Worm (Caenorhabditis elegans) whole organism, L1 larva: ENCODE results near the gene hum-10.

ENCODE experiments used
- alr-1 ChIP-seq: fragments of 200-800 bp; sonication (Bioruptor generic); optimal IDR thresholded peaks from 2 replicates; lab custom pipeline; 2018; ENCODE audit warnings: borderline replicate concordance, mild to moderate bottlenecking, missing genetic modification characterization, missing compliant biosample characterization
- elt-2 ChIP-seq: sonication (generic microtip); optimal IDR thresholded peaks from 2 replicates; lab custom pipeline; 2016; ENCODE audit warnings: missing genetic modification characterization, mild to moderate bottlenecking, inconsistent platforms, missing compliant biosample characterization, missing genetic modification reagents
- lin-39 ChIP-seq: fragments of 150-350 bp; optimal IDR thresholded peaks from 2 replicates; lab custom pipeline; 2014; ENCODE audit warnings: missing biosample characterization, missing genetic modification reagents, missing genetic modification characterization
- lsy-2 ChIP-seq, 2 experiments: fragments of 150-350 bp; optimal IDR thresholded peaks; 2 replicates each; lab custom pipeline; 2014; ENCODE audit warnings: missing biosample characterization in 2 of 2, missing genetic modification characterization in 2 of 2
- mep-1 ChIP-seq: fragments of 150-350 bp; optimal IDR thresholded peaks from 2 replicates; lab custom pipeline; 2014; ENCODE audit warnings: missing biosample characterization, missing genetic modification characterization
- nhr-28 ChIP-seq: fragments of 150-350 bp; optimal IDR thresholded peaks from 2 replicates; lab custom pipeline; 2014; ENCODE audit warnings: missing biosample characterization, missing genetic modification characterization
- unc-130 ChIP-seq: fragments of 150-350 bp; optimal IDR thresholded peaks from 2 replicates; lab custom pipeline; 2017; ENCODE audit warnings: missing biosample characterization, missing genetic modification characterization, inconsistent platforms
- ztf-11 ChIP-seq, 2 experiments: sonication (generic microtip); optimal IDR thresholded peaks; 2 replicates each; lab custom pipeline; 2016 to 2017; ENCODE audit warnings: missing genetic modification characterization in 2 of 2, missing biosample characterization in 1 of 2, missing compliant biosample characterization in 1 of 2

DNA sequence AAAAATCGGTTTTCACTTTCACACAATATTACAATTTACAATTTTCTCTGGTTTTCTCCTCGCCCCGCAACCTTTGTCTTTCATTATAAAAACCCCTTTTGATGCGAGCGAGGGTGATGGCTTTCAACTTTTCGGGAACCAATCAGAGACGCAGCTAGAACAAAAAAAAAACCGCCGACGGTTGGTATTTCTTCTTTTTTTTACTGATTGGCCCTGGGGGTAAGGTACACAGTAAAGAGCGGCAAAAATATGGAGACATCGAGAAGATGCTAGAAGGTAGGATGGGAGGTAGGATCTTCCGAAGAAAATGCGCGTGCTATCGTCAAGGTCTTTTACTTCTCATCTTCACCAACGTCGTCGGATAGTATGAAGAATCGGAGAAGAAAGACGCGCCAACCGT lies 26.6 kb upstream of the hum-10 start:
- TF ChIP-seq lsy-2 (tag; optimal IDR thresholded peaks at IDR 0.05; lab: Kevin White, UChicago), result peak in 1 of 2 experiments; percentile 29
- TF ChIP-seq unc-130, result no peak
- no peak for TF ChIP-seq lin-39
- TF ChIP-seq mep-1 (tag; lab: Kevin White, UChicago), result peak; percentile 60
- TF ChIP-seq nhr-28, result no peak
- TF ChIP-seq alr-1 (tag; lab: Kevin White, UChicago), result no peak
- no peak for TF ChIP-seq ztf-11 (tag; optimal IDR thresholded peaks at IDR 0.05; lab: Kevin White, UChicago)
- no peak for TF ChIP-seq elt-2
